Worm (Caenorhabditis elegans) whole organism, L1 larva: ENCODE measurements around the gene C14A11.5.

ENCODE experiments used
- C16A3.4 ChIP-seq: fragments of 150-350 bp; optimal IDR thresholded peaks from 2 replicates; lab custom pipeline; 2014; ENCODE audit warnings: missing biosample characterization, missing genetic modification characterization
- C34B4.2 ChIP-seq: sonication (generic microtip); optimal IDR thresholded peaks from 2 replicates; lab custom pipeline; 2017; ENCODE audit warnings: mild to moderate bottlenecking, missing genetic modification characterization, missing compliant biosample characterization
- aha-1 ChIP-seq: fragments of 150-350 bp; optimal IDR thresholded peaks from 2 replicates; lab custom pipeline; 2014; ENCODE audit warnings: missing biosample characterization, missing genetic modification characterization
- alr-1 ChIP-seq: fragments of 200-800 bp; sonication (Bioruptor generic); optimal IDR thresholded peaks from 2 replicates; lab custom pipeline; 2018; ENCODE audit warnings: borderline replicate concordance, mild to moderate bottlenecking, missing genetic modification characterization, missing compliant biosample characterization
- aly-2 ChIP-seq: fragments of 150-350 bp; optimal IDR thresholded peaks from 2 replicates; lab custom pipeline; 2014; ENCODE audit warnings: missing biosample characterization, missing genetic modification characterization
- ceh-63 ChIP-seq: fragments of 200-800 bp; sonication (Bioruptor generic); optimal IDR thresholded peaks from 2 replicates; lab custom pipeline; 2018; ENCODE audit warnings: mild to moderate bottlenecking, missing genetic modification characterization, missing compliant biosample characterization
- ceh-82 ChIP-seq, 3 experiments: fragments of 150-350 bp in 1 of 3; sonication (generic microtip) in 2 of 3; optimal IDR thresholded peaks; 2 replicates each; lab custom pipeline; 2014 to 2017; ENCODE audit warnings: missing biosample characterization in 3 of 3, missing genetic modification characterization in 3 of 3
- ceh-88 ChIP-seq: fragments of 200-800 bp; sonication (Bioruptor generic); IDR thresholded peaks from 2 replicates; pipeline ENCODE4 v1.3.6; 2022; ENCODE audit warnings: missing genetic modification characterization, missing compliant biosample characterization
- ces-1 ChIP-seq: fragments of 150-350 bp; optimal IDR thresholded peaks from 2 replicates; lab custom pipeline; 2014; ENCODE audit warnings: missing biosample characterization, missing genetic modification reagents, missing genetic modification characterization
- efl-1 ChIP-seq, 4 experiments: fragments of 150-350 bp; optimal IDR thresholded peaks in 3 of 4; peaks in 1 of 4; 1 replicate in 1 of 4; 2 replicates in 3 of 4; lab custom pipeline; 2014; ENCODE audit warnings: missing biosample characterization in 2 of 4, missing genetic modification characterization in 2 of 4, missing genetic modification reagents in 2 of 4
- elt-2 ChIP-seq: sonication (generic microtip); optimal IDR thresholded peaks from 2 replicates; lab custom pipeline; 2016; ENCODE audit warnings: missing genetic modification characterization, mild to moderate bottlenecking, inconsistent platforms, missing compliant biosample characterization, missing genetic modification reagents
- fkh-10 ChIP-seq: sonication (generic microtip); optimal IDR thresholded peaks from 2 replicates; lab custom pipeline; 2017; ENCODE audit warnings: missing biosample characterization, missing genetic modification reagents, missing genetic modification characterization
- fkh-4 ChIP-seq: sonication (generic microtip); optimal IDR thresholded peaks from 2 replicates; lab custom pipeline; 2016; ENCODE audit warnings: missing compliant biosample characterization, missing genetic modification characterization, borderline replicate concordance
- hpl-2 ChIP-seq: fragments of 150-350 bp; optimal IDR thresholded peaks from 2 replicates; lab custom pipeline; 2014; ENCODE audit warnings: missing biosample characterization, missing genetic modification reagents, missing genetic modification characterization
- jun-1 ChIP-seq: fragments of 150-350 bp; optimal IDR thresholded peaks from 2 replicates; lab custom pipeline; 2014; ENCODE audit warnings: missing biosample characterization, missing genetic modification reagents, missing genetic modification characterization
- lin-13 ChIP-seq: fragments of 150-350 bp; optimal IDR thresholded peaks from 2 replicates; lab custom pipeline; 2014; ENCODE audit warnings: missing biosample characterization, missing genetic modification reagents, missing genetic modification characterization
- lin-14 ChIP-seq: fragments of 200-800 bp; sonication (Bioruptor generic); optimal IDR thresholded peaks from 2 replicates; lab custom pipeline; 2018; ENCODE audit warnings: mild to moderate bottlenecking, missing genetic modification characterization, moderate library complexity, missing compliant biosample characterization
- lin-15B ChIP-seq: fragments of 150-350 bp; sonication (generic microtip); optimal IDR thresholded peaks from 3 replicates; lab custom pipeline; 2014; ENCODE audit warnings: missing biosample characterization, missing genetic modification characterization
- lin-35 ChIP-seq, 2 experiments: fragments of 150-350 bp; optimal IDR thresholded peaks; 2 replicates each; lab custom pipeline; 2014; ENCODE audit warnings: missing biosample characterization in 2 of 2, missing genetic modification characterization in 2 of 2, missing genetic modification reagents in 2 of 2
- mef-2 ChIP-seq: fragments of 150-350 bp; optimal IDR thresholded peaks from 2 replicates; lab custom pipeline; 2014; ENCODE audit warnings: missing biosample characterization, missing genetic modification characterization
- nhr-12 ChIP-seq: sonication (generic microtip); optimal IDR thresholded peaks from 2 replicates; lab custom pipeline; 2017; ENCODE audit warnings: missing biosample characterization, missing genetic modification characterization
- nhr-20 ChIP-seq: sonication (generic microtip); optimal IDR thresholded peaks from 2 replicates; lab custom pipeline; 2016; ENCODE audit warnings: mild to moderate bottlenecking, missing genetic modification characterization, missing compliant biosample characterization
- nhr-28 ChIP-seq: fragments of 150-350 bp; optimal IDR thresholded peaks from 2 replicates; lab custom pipeline; 2014; ENCODE audit warnings: missing biosample characterization, missing genetic modification characterization
- nhr-77 ChIP-seq: fragments of 150-350 bp; optimal IDR thresholded peaks from 2 replicates; lab custom pipeline; 2014; ENCODE audit warnings: missing biosample characterization, missing genetic modification characterization
- nhr-85 ChIP-seq: sonication (generic microtip); peaks from one replicate; lab custom pipeline; 2016; ENCODE audit warnings: missing genetic modification characterization, inconsistent platforms, missing compliant biosample characterization
- nhr-90 ChIP-seq: sonication (generic microtip); optimal IDR thresholded peaks from 2 replicates; lab custom pipeline; 2016; ENCODE audit warnings: mild to moderate bottlenecking, missing genetic modification characterization, missing compliant biosample characterization; ENCODE audit not compliant: poor library complexity
- pax-3 ChIP-seq: fragments of 200-800 bp; sonication (Bioruptor generic); optimal IDR thresholded peaks from 2 replicates; lab custom pipeline; 2018; ENCODE audit warnings: mild to moderate bottlenecking, missing genetic modification characterization, moderate library complexity, missing compliant biosample characterization
- rnt-1 ChIP-seq: sonication (generic microtip); optimal IDR thresholded peaks from 2 replicates; lab custom pipeline; 2016; ENCODE audit warnings: mild to moderate bottlenecking, missing genetic modification characterization, moderate library complexity, missing compliant biosample characterization
- snpc-4 ChIP-seq: fragments of 150-350 bp; optimal IDR thresholded peaks from 2 replicates; lab custom pipeline; 2014; ENCODE audit warnings: missing biosample characterization, missing genetic modification characterization
- tbx-2 ChIP-seq: sonication (generic microtip); optimal IDR thresholded peaks from 2 replicates; lab custom pipeline; 2016; ENCODE audit warnings: missing genetic modification characterization, missing compliant biosample characterization
- tlp-1 ChIP-seq: fragments of 150-350 bp; optimal IDR thresholded peaks from 2 replicates; lab custom pipeline; 2014; ENCODE audit warnings: missing biosample characterization, missing genetic modification characterization
- unc-130 ChIP-seq: fragments of 150-350 bp; optimal IDR thresholded peaks from 2 replicates; lab custom pipeline; 2017; ENCODE audit warnings: missing biosample characterization, missing genetic modification characterization, inconsistent platforms
- unc-30 ChIP-seq: sonication (generic microtip); optimal IDR thresholded peaks from 2 replicates; lab custom pipeline; 2017; ENCODE audit warnings: missing biosample characterization, missing genetic modification characterization
- unc-86 ChIP-seq: sonication (generic microtip); optimal IDR thresholded peaks from 2 replicates; lab custom pipeline; 2016; ENCODE audit warnings: missing genetic modification characterization, missing compliant biosample characterization
- zag-1 ChIP-seq: fragments of 150-350 bp; optimal IDR thresholded peaks from 2 replicates; lab custom pipeline; 2014; ENCODE audit warnings: missing biosample characterization, missing genetic modification characterization
- ztf-4 ChIP-seq: fragments of 150-350 bp; optimal IDR thresholded peaks from 2 replicates; lab custom pipeline; 2014; ENCODE audit warnings: missing biosample characterization, missing genetic modification characterization

Gene C14A11.5

DNA sequence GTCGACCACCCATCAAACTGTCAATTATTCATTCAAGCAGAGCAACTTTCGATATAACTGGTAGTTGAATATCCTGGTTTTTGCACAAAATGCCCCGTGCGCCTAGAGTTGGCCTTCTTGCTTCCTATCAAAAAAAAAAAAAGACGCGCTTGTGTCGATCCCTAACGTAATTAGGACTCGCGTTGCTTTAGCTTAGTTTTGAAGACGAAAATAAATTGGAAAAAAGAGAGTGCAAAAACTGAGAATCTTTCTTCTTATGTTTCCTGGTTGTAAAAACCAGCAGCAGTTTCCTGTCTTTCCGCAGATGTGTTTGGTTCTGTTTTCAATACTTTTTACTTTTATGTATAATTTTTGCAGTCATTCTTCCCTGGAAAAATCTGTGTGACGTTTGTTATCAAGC lies 29.4 kb downstream of the C14A11.5 start:
- TF ChIP-seq lin-14 (GFP tag; lab: Kevin White, UChicago) (peak; percentile 50), lin-15B (no peak)

ce11 chrX:2776955-2777354 lies 30.4 kb downstream of the C14A11.5 start:
- no peak for TF ChIP-seq rnt-1
- TF ChIP-seq unc-130 (tag; lab: Kevin White, UChicago), result no peak
- no peak for TF ChIP-seq C34B4.2
- no peak for TF ChIP-seq elt-2
- TF ChIP-seq ztf-4 (tag; lab: Kevin White, UChicago), result no peak
- TF ChIP-seq unc-86, result no peak
- no peak for TF ChIP-seq lin-15B
- TF ChIP-seq nhr-77, result no peak
- TF ChIP-seq hpl-2 (GFP tag; lab: Kevin White, UChicago), result no peak
- TF ChIP-seq nhr-28 (tag; lab: Kevin White, UChicago), result no peak
- TF ChIP-seq aha-1, result no peak
- no peak for TF ChIP-seq nhr-90
- TF ChIP-seq unc-30 (tag; lab: Kevin White, UChicago), result no peak
- TF ChIP-seq lin-13 (GFP tag; lab: Kevin White, UChicago), result no peak
- TF ChIP-seq jun-1 (tag; lab: Kevin White, UChicago), result no peak
- no peak for TF ChIP-seq zag-1 (tag; lab: Kevin White, UChicago)
- TF ChIP-seq efl-1 (optimal IDR thresholded peaks at IDR 0.05; lab: Kevin White, UChicago), result no peak
- TF ChIP-seq efl-1 (GFP tag; optimal IDR thresholded peaks at IDR 0.05 in 1 of 2; lab: Kevin White, UChicago), result no peak

DNA sequence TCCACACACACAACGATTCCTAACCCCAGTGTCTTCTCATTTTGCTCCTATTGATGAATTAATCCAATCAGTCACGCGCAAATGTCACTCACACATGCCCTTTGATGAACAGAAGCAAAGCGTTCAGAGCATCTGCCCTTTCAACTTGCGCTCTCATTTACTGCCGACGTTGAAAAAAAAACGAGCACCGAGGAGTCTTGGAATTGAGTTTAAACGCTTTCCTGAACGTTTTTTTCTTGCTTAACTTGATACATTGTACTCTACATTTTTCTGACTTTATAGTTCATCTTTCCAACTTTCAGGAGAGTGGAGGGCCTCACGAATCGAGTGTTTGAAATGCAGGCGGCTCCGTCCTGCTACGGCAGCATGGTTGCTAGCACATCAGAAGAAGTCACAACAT lies 35.6 kb downstream of the C14A11.5 start, which contains the start of gene cgef-1:
Gene cgef-1, plus strand, starts transcription at position 301 of the 400 bp plus-strand sequence.
- TF ChIP-seq alr-1, result no peak
- no peak for TF ChIP-seq ceh-63 (GFP tag; lab: Kevin White, UChicago)
- TF ChIP-seq nhr-20 (tag; lab: Kevin White, UChicago), result no peak
- TF ChIP-seq mef-2 (tag; lab: Kevin White, UChicago), result no peak
- TF ChIP-seq lin-13 (GFP tag; lab: Kevin White, UChicago), result no peak
- TF ChIP-seq C16A3.4 (tag; lab: Kevin White, UChicago), result no peak
- no peak for TF ChIP-seq lin-35 (GFP tag; optimal IDR thresholded peaks at IDR 0.05; lab: Kevin White, UChicago)
- TF ChIP-seq ceh-88 (GFP tag; lab: Robert Waterston, UW), result no peak
- TF ChIP-seq nhr-85, result no peak
- TF ChIP-seq unc-130 (tag; lab: Kevin White, UChicago), result no peak
- TF ChIP-seq rnt-1, result no peak
- TF ChIP-seq tbx-2 (tag; lab: Kevin White, UChicago), result no peak
- TF ChIP-seq fkh-10 (GFP tag; lab: Kevin White, UChicago), result no peak
- TF ChIP-seq ces-1 (GFP tag; lab: Kevin White, UChicago), result no peak
- TF ChIP-seq tlp-1, result no peak
- no peak for TF ChIP-seq nhr-77
- TF ChIP-seq, all 84 proteins: peak for 0

ce11 chrX:2769685-2770084 lies 37.6 kb downstream of the C14A11.5 start, which contains the start of gene F55F1.2:
TSS of gene F55F1.2 (minus strand) at chrX:2770060.
- TF ChIP-seq snpc-4, result no peak
- TF ChIP-seq nhr-12, result no peak
- TF ChIP-seq lin-35 (GFP tag; optimal IDR thresholded peaks at IDR 0.05; lab: Kevin White, UChicago), result no peak
- TF ChIP-seq unc-130 (tag; lab: Kevin White, UChicago), result no peak
- peak; percentile 61 for TF ChIP-seq lin-14 (GFP tag; lab: Kevin White, UChicago)
- TF ChIP-seq aha-1, result no peak
- no peak for TF ChIP-seq aly-2 (tag; lab: Kevin White, UChicago)
- TF ChIP-seq zag-1 (tag; lab: Kevin White, UChicago), result no peak
- TF ChIP-seq pax-3, result no peak
- peak in 1 of 3 experiments; percentile 31 for TF ChIP-seq ceh-82 (tag; optimal IDR thresholded peaks at IDR 0.05; lab: Kevin White, UChicago)
- TF ChIP-seq ceh-88 (GFP tag; lab: Robert Waterston, UW), result no peak
- no peak for TF ChIP-seq fkh-4 (tag; lab: Kevin White, UChicago)
